Fruit fly (Drosophila melanogaster) whole organism, embryonic: ENCODE results near the gene ND-23.

Source experiments
- B-H2 ChIP-seq: fragments of 200-800 bp; sonication (Bioruptor generic); optimal IDR thresholded peaks from 2 replicates; lab custom pipeline; 2018; ENCODE audit warnings: missing biosample characterization, mild to moderate bottlenecking, missing genetic modification characterization
- CG10431 ChIP-seq: fragments of 200-800 bp; sonication (Bioruptor generic); optimal IDR thresholded peaks from 3 replicates; lab custom pipeline; 2018; ENCODE audit warnings: missing biosample characterization, mild to moderate bottlenecking, missing genetic modification characterization
- CG11398 ChIP-seq: fragments of 200-800 bp; sonication (Bioruptor generic); optimal IDR thresholded peaks from 2 replicates; lab custom pipeline; 2016; ENCODE audit warnings: missing biosample characterization, missing genetic modification characterization
- CG12071 ChIP-seq: fragments of 200-800 bp; sonication (Bioruptor generic); optimal IDR thresholded peaks from 3 replicates; lab custom pipeline; 2018; ENCODE audit warnings: missing biosample characterization, mild to moderate bottlenecking, missing genetic modification characterization
- CG16813 ChIP-seq: fragments of 200-800 bp; sonication (Bioruptor generic); IDR thresholded peaks from 3 replicates; pipeline ENCODE4 v1.3.6; 2022; ENCODE audit warnings: missing biosample characterization, missing genetic modification characterization; ENCODE audit not compliant: partially characterized antibody
- CG17802 ChIP-seq: fragments of 200-800 bp; sonication (Bioruptor generic); optimal IDR thresholded peaks from 2 replicates; lab custom pipeline; 2018; ENCODE audit warnings: missing biosample characterization, mild to moderate bottlenecking, missing genetic modification characterization, moderate library complexity
- CG17829 ChIP-seq: fragments of 200-800 bp; optimal IDR thresholded peaks from 2 replicates; lab custom pipeline; 2019; ENCODE audit warnings: missing biosample characterization, mild to moderate bottlenecking, missing genetic modification characterization, moderate library complexity
- CG18599 ChIP-seq: fragments of 200-800 bp; sonication (Bioruptor generic); optimal IDR thresholded peaks from 3 replicates; lab custom pipeline; 2017; ENCODE audit warnings: missing biosample characterization, missing genetic modification characterization, mild to moderate bottlenecking, moderate library complexity, missing genetic modification reagents
- CG18619 ChIP-seq: fragments of 200-800 bp; sonication (Bioruptor generic); optimal IDR thresholded peaks from 3 replicates; lab custom pipeline; 2017; ENCODE audit warnings: missing biosample characterization, mild to moderate bottlenecking, missing genetic modification characterization
- CG2199 ChIP-seq: fragments of 200-800 bp; sonication (Bioruptor generic); IDR thresholded peaks from 3 replicates; pipeline ENCODE4 v1.3.6; 2022; ENCODE audit warnings: missing biosample characterization, missing genetic modification characterization
- CG30431 ChIP-seq: fragments of 200-800 bp; sonication (Bioruptor generic); optimal IDR thresholded peaks from 2 replicates; lab custom pipeline; 2017; ENCODE audit warnings: missing biosample characterization, missing genetic modification characterization
- CG33213 ChIP-seq: fragments of 200-800 bp; sonication (Bioruptor generic); optimal IDR thresholded peaks from 3 replicates; lab custom pipeline; 2016; ENCODE audit warnings: missing biosample characterization, missing genetic modification characterization
- CG3847 ChIP-seq: fragments of 200-800 bp; sonication (Bioruptor generic); IDR thresholded peaks from 2 replicates; pipeline ENCODE4 v1.3.6; 2022; ENCODE audit warnings: missing biosample characterization, missing genetic modification characterization
- CG5180 ChIP-seq: fragments of 200-800 bp; sonication (Bioruptor generic); optimal IDR thresholded peaks from 3 replicates; lab custom pipeline; 2017; ENCODE audit warnings: missing biosample characterization, missing genetic modification characterization, mild to moderate bottlenecking, moderate library complexity, missing genetic modification reagents
- CG6175 ChIP-seq: fragments of 200-800 bp; sonication (Bioruptor generic); IDR thresholded peaks from 3 replicates; pipeline ENCODE4 v1.3.6; 2022; ENCODE audit warnings: missing biosample characterization, missing genetic modification characterization
- CG8281 ChIP-seq: fragments of 200-800 bp; sonication (Bioruptor generic); optimal IDR thresholded peaks from 2 replicates; lab custom pipeline; 2018; ENCODE audit warnings: missing biosample characterization, mild to moderate bottlenecking, missing genetic modification characterization, moderate library complexity
- CG9727 ChIP-seq: fragments of 200-800 bp; sonication (Bioruptor generic); optimal IDR thresholded peaks from 3 replicates; lab custom pipeline; 2017; ENCODE audit warnings: missing biosample characterization, mild to moderate bottlenecking, missing genetic modification characterization
- CG9876 ChIP-seq: fragments of 200-800 bp; sonication (Bioruptor generic); optimal IDR thresholded peaks from 2 replicates; lab custom pipeline; 2016; ENCODE audit warnings: missing biosample characterization, missing genetic modification characterization
- CHES-1-like ChIP-seq: fragments of 200-800 bp; sonication (Bioruptor generic); optimal IDR thresholded peaks from 2 replicates; lab custom pipeline; 2016; ENCODE audit warnings: missing biosample characterization, missing genetic modification characterization
- Dbx ChIP-seq: fragments of 200-800 bp; sonication (Bioruptor generic); IDR thresholded peaks from 3 replicates; pipeline ENCODE4 v1.3.6; 2022; ENCODE audit warnings: missing biosample characterization, missing genetic modification characterization
- ERR ChIP-seq: fragments of 200-800 bp; sonication (Bioruptor generic); optimal IDR thresholded peaks from 2 replicates; lab custom pipeline; 2016; ENCODE audit warnings: missing biosample characterization, missing genetic modification characterization
- Hand ChIP-seq: fragments of 200-800 bp; sonication (Bioruptor generic); optimal IDR thresholded peaks from 2 replicates; lab custom pipeline; 2017; ENCODE audit warnings: mild to moderate bottlenecking, missing biosample characterization, missing genetic modification reagents, missing genetic modification characterization
- MBD-R2 ChIP-seq: fragments of 200-800 bp; sonication (Bioruptor generic); IDR thresholded peaks from 2 replicates; pipeline ENCODE4 v1.3.6; 2022; ENCODE audit warnings: missing biosample characterization, missing genetic modification characterization
- Mrtf ChIP-seq: fragments of 200-800 bp; sonication (Bioruptor generic); IDR thresholded peaks from 3 replicates; pipeline ENCODE4 v1.3.6; 2022; ENCODE audit warnings: missing biosample characterization, missing genetic modification characterization
- Myb ChIP-seq: fragments of 200-800 bp; sonication (Bioruptor generic); optimal IDR thresholded peaks from 2 replicates; lab custom pipeline; 2016; ENCODE audit warnings: missing biosample characterization, missing genetic modification characterization
- Rfx ChIP-seq: fragments of 200-800 bp; sonication (Bioruptor generic); IDR thresholded peaks from 2 replicates; pipeline ENCODE4 v1.3.6; 2022; ENCODE audit warnings: missing biosample characterization, missing genetic modification characterization
- Sin3A ChIP-seq: fragments of >200 bp; optimal IDR thresholded peaks from 2 replicates; lab custom pipeline; 2018
- Vsx1 ChIP-seq: fragments of 200-800 bp; sonication (Bioruptor generic); optimal IDR thresholded peaks from 2 replicates; lab custom pipeline; 2017; ENCODE audit warnings: missing biosample characterization, mild to moderate bottlenecking, missing genetic modification characterization, missing genetic modification reagents
- ab ChIP-seq: fragments of 200-800 bp; sonication (Bioruptor generic); optimal IDR thresholded peaks from 2 replicates; lab custom pipeline; 2016; ENCODE audit warnings: missing biosample characterization, missing genetic modification characterization
- ase ChIP-seq: fragments of 200-800 bp; sonication (Bioruptor generic); IDR thresholded peaks from 3 replicates; pipeline ENCODE4 v1.3.6; 2022; ENCODE audit warnings: missing biosample characterization, missing genetic modification characterization
- chinmo ChIP-seq: fragments of 200-800 bp; sonication (Bioruptor generic); IDR thresholded peaks from 4 replicates; pipeline ENCODE4 v1.3.6; 2022; ENCODE audit warnings: missing biosample characterization, missing genetic modification characterization; ENCODE audit not compliant: partially characterized antibody
- dmrt99B ChIP-seq: fragments of 200-800 bp; sonication (Bioruptor generic); optimal IDR thresholded peaks from 2 replicates; lab custom pipeline; 2018; ENCODE audit warnings: missing biosample characterization, mild to moderate bottlenecking, missing genetic modification characterization, moderate library complexity
- dpn ChIP-seq, 2 experiments: fragments of 200-800 bp; sonication (Bioruptor generic); optimal IDR thresholded peaks; 3 replicates each; lab custom pipeline; 2016; ENCODE audit warnings: missing biosample characterization in 2 of 2, missing genetic modification characterization in 2 of 2
- dysf ChIP-seq: fragments of 200-800 bp; sonication (Bioruptor generic); IDR thresholded peaks from 3 replicates; pipeline ENCODE4 v1.3.6; 2022; ENCODE audit warnings: missing biosample characterization, missing genetic modification characterization
- ems ChIP-seq: fragments of 200-800 bp; sonication (Bioruptor generic); optimal IDR thresholded peaks from 3 replicates; lab custom pipeline; 2016; ENCODE audit warnings: missing biosample characterization, missing genetic modification characterization
- grau ChIP-seq: fragments of 200-800 bp; optimal IDR thresholded peaks from 3 replicates; lab custom pipeline; 2019; ENCODE audit warnings: missing biosample characterization, mild to moderate bottlenecking, missing genetic modification characterization, moderate library complexity
- hth ChIP-seq: fragments of >200 bp; optimal IDR thresholded peaks from 2 replicates; lab custom pipeline; 2017; ENCODE audit warnings: inconsistent platforms
- lola ChIP-seq, 3 experiments: fragments of >200 bp in 2 of 3; fragments of 200-800 bp in 1 of 3; sonication (Bioruptor generic) in 1 of 3; optimal IDR thresholded peaks; 2 replicates each; lab custom pipeline; 2017 to 2019; ENCODE audit warnings: missing biosample characterization in 3 of 3, missing genetic modification characterization in 3 of 3, mild to moderate bottlenecking in 1 of 3, moderate library complexity in 1 of 3
- lov ChIP-seq, 2 experiments: fragments of 200-800 bp in 1 of 2; fragments of >200 bp in 1 of 2; sonication (Bioruptor generic) in 1 of 2; IDR thresholded peaks in 1 of 2; optimal IDR thresholded peaks in 1 of 2; 2 replicates in 1 of 2; 3 replicates in 1 of 2; pipeline versions ENCODE4 v1.3.6 to Lab custom; 2017 to 2022; ENCODE audit warnings: missing biosample characterization in 1 of 2, missing genetic modification characterization in 1 of 2
- org-1 ChIP-seq: fragments of 200-800 bp; sonication (Bioruptor generic); optimal IDR thresholded peaks from 2 replicates; lab custom pipeline; 2017; ENCODE audit warnings: missing biosample characterization, missing genetic modification characterization
- otp ChIP-seq: fragments of 200-800 bp; sonication (Bioruptor generic); IDR thresholded peaks from 3 replicates; pipeline ENCODE4, ENCODE4 v1.3.6; 2022; ENCODE audit warnings: missing biosample characterization, missing genetic modification characterization
- peb ChIP-seq: fragments of 200-800 bp; sonication (Bioruptor generic); IDR thresholded peaks from 2 replicates; pipeline ENCODE4 v1.3.6; 2022; ENCODE audit warnings: missing biosample characterization, missing genetic modification characterization
- pfk ChIP-seq: fragments of 200-800 bp; sonication (Bioruptor generic); optimal IDR thresholded peaks from 2 replicates; lab custom pipeline; 2018; ENCODE audit warnings: missing biosample characterization, mild to moderate bottlenecking, missing genetic modification characterization, moderate library complexity
- pzg ChIP-seq: fragments of 200-800 bp; sonication (Bioruptor generic); optimal IDR thresholded peaks from 3 replicates; lab custom pipeline; 2018; ENCODE audit warnings: missing biosample characterization, mild to moderate bottlenecking, missing genetic modification characterization, moderate library complexity
- sima ChIP-seq: fragments of 200-800 bp; sonication (Bioruptor generic); optimal IDR thresholded peaks from 2 replicates; lab custom pipeline; 2016; ENCODE audit warnings: missing biosample characterization, missing genetic modification characterization
- sr ChIP-seq: fragments of 200-800 bp; sonication (Bioruptor generic); IDR thresholded peaks from 3 replicates; pipeline ENCODE4 v1.3.6; 2022; ENCODE audit warnings: missing biosample characterization, missing genetic modification characterization
- stc ChIP-seq: fragments of 200-800 bp; sonication (Bioruptor generic); IDR thresholded peaks from 2 replicates; pipeline ENCODE4 v1.3.6; 2022; ENCODE audit warnings: missing biosample characterization, missing genetic modification characterization
- tgo ChIP-seq: fragments of 200-800 bp; sonication (Bioruptor generic); IDR thresholded peaks from 3 replicates; pipeline ENCODE4 v1.3.6; 2022; ENCODE audit warnings: missing biosample characterization, missing genetic modification characterization
- ttk ChIP-seq: fragments of 200-800 bp; sonication (Bioruptor generic); IDR thresholded peaks from 2 replicates; pipeline ENCODE4 v2.1.2; 2022; ENCODE audit warnings: missing biosample characterization, missing genetic modification characterization

The ND-23 gene

DNA sequence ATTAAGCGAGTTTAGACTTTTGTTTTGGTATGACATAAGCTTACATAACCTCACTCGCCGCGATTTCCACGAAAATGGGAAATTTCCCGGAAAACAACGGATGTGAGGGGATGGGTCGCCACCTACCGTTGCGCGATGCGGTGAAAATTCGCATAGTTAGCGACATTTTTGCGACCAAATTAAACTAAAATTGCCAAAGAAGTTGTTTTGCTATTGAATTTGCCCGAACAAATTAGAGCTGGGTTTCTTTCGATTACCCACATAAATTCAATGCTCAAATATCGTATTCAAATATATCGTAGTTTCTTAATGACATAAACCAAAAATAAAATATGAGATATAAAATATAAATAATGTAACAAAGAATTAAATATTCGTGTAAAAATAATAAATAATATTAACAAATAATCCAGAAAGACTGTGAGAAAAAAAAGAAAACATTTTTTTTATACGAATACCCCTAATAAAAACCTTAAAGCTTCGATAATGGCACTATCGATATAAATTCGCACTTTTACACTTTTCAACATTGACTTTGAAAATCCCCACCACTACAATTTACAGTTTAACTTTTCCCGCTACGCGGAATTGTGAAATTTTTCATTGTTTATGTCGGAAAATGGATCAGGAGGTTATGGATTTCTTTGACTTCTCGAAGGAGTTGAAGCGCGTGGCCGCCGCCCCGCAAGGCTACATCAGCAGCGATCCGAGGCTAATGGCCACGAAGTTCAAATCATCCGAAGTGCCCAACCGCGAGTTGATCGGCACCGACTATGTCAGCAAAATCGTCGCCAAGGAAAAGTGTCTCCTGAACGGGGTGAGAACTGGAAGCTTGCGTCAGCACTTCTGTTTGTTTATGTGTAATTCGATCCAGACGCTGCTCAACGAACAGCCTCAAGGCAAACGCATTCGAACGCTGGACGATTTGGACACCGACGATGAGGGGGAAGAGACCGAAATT lies at the start of gene ND-23, which contains the start of gene spn-E (continued):
- TF ChIP-seq grau (tag; lab: Kevin White, UChicago) (peak; percentile 68), lola (GFP tag; optimal IDR thresholded peaks at IDR 0.05; lab: Kevin White, UChicago) (peak in 1 of 3 experiments; percentile 55), CG3847 (GFP tag; lab: Robert Waterston, UW) (peak; percentile 63), dysf (GFP tag; lab: Robert Waterston, UW) (peak; percentile 16; the same call in 1 of the 3 replicates), CG9727 (GFP tag; lab: Kevin White, UChicago) (peak; percentile 40), tgo (peak; percentile 66), org-1 (GFP tag; lab: Kevin White, UChicago) (no peak), ERR (GFP tag; lab: Kevin White, UChicago) (no peak), hth (lab: Kevin White, UChicago) (no peak), ab (GFP tag; lab: Kevin White, UChicago) (no peak), ttk (GFP tag; lab: Robert Waterston, UW) (no peak), otp (GFP tag; lab: Robert Waterston, UW) (no peak), Mrtf (GFP tag; lab: Robert Waterston, UW) (no peak), CG30431 (GFP tag; lab: Kevin White, UChicago) (no peak), Sin3A (no peak), CG6175 (GFP tag; lab: Robert Waterston, UW) (no peak), CHES-1-like (GFP tag; lab: Kevin White, UChicago) (no peak), lov (optimal IDR thresholded peaks at IDR 0.05; lab: Kevin White, UChicago) (no peak), lov (GFP tag; IDR thresholded peaks at IDR 0.05; lab: Robert Waterston, UW) (no peak), CG5180 (no peak), sr (no peak), ase (GFP tag; lab: Robert Waterston, UW) (no peak), CG18599 (GFP tag; lab: Kevin White, UChicago) (peak; percentile 48), stc (GFP tag; lab: Robert Waterston, UW) (no peak), MBD-R2 (peak; percentile 30), Hand (GFP tag; lab: Kevin White, UChicago) (no peak), CG11398 (GFP tag; lab: Kevin White, UChicago) (no peak), sima (GFP tag; lab: Kevin White, UChicago) (no peak), ems (GFP tag; lab: Kevin White, UChicago) (no peak), Dbx (GFP tag; lab: Robert Waterston, UW) (peak; percentile 73; the same call in 2 of the 3 replicates), B-H2 (GFP tag; lab: Kevin White, UChicago) (no peak), CG17829 (tag; lab: Kevin White, UChicago) (peak; percentile 85), pzg (GFP tag; lab: Kevin White, UChicago) (peak; percentile 35), chinmo (0 out of 4 replicates have a peak, but pooled peaks have one; percentile 30), CG18619 (GFP tag; lab: Kevin White, UChicago) (no peak), dpn (GFP tag; optimal IDR thresholded peaks at IDR 0.05; lab: Kevin White, UChicago) (peak in 1 of 2 experiments; percentile 60), CG16813 (GFP tag; lab: Robert Waterston, UW) (peak; percentile 77), pfk (GFP tag; lab: Kevin White, UChicago) (no peak), CG12071 (no peak), dmrt99B (tag; lab: Kevin White, UChicago) (no peak), CG8281 (tag; lab: Kevin White, UChicago) (no peak), CG10431 (GFP tag; lab: Kevin White, UChicago) (no peak), Rfx (GFP tag; lab: Robert Waterston, UW) (peak; percentile 62; the same call in 1 of the 2 replicates), CG2199 (GFP tag; lab: Robert Waterston, UW) (no peak), Vsx1 (GFP tag; lab: Kevin White, UChicago) (no peak), Myb (GFP tag; lab: Kevin White, UChicago) (peak; percentile 36), CG9876 (GFP tag; lab: Kevin White, UChicago) (no peak), peb (GFP tag; lab: Robert Waterston, UW) (no peak), CG17802 (tag; lab: Kevin White, UChicago) (no peak), CG33213 (GFP tag; lab: Kevin White, UChicago) (no peak)
